Worm (Caenorhabditis elegans) whole organism, L1 larva: Measurements from ENCODE around the gene K01D12.8.

ENCODE experiments used
- ceh-63 ChIP-seq: fragments of 200-800 bp; sonication (Bioruptor generic); optimal IDR thresholded peaks from 2 replicates; lab custom pipeline; 2018; ENCODE audit warnings: mild to moderate bottlenecking, missing genetic modification characterization, missing compliant biosample characterization
- ceh-88 ChIP-seq: fragments of 200-800 bp; sonication (Bioruptor generic); IDR thresholded peaks from 2 replicates; pipeline ENCODE4 v1.3.6; 2022; ENCODE audit warnings: missing genetic modification characterization, missing compliant biosample characterization
- ceh-90 ChIP-seq: sonication (generic microtip); optimal IDR thresholded peaks from 2 replicates; lab custom pipeline; 2016; ENCODE audit warnings: missing genetic modification characterization, missing compliant biosample characterization
- dsc-1 ChIP-seq: sonication (generic microtip); optimal IDR thresholded peaks from 2 replicates; lab custom pipeline; 2016; ENCODE audit warnings: mild to moderate bottlenecking, missing genetic modification characterization, missing compliant biosample characterization
- efl-1 ChIP-seq, 4 experiments: fragments of 150-350 bp; optimal IDR thresholded peaks in 3 of 4; peaks in 1 of 4; 1 replicate in 1 of 4; 2 replicates in 3 of 4; lab custom pipeline; 2014; ENCODE audit warnings: missing biosample characterization in 2 of 4, missing genetic modification characterization in 2 of 4, missing genetic modification reagents in 2 of 4
- egl-27 ChIP-seq, 2 experiments: fragments of 150-350 bp in 1 of 2; sonication (generic microtip); optimal IDR thresholded peaks; 3 replicates each; lab custom pipeline; 2017 to 2018; ENCODE audit warnings: missing biosample characterization in 2 of 2, missing genetic modification characterization in 2 of 2, missing genetic modification reagents in 2 of 2
- fkh-10 ChIP-seq: sonication (generic microtip); optimal IDR thresholded peaks from 2 replicates; lab custom pipeline; 2017; ENCODE audit warnings: missing biosample characterization, missing genetic modification reagents, missing genetic modification characterization
- fkh-4 ChIP-seq: sonication (generic microtip); optimal IDR thresholded peaks from 2 replicates; lab custom pipeline; 2016; ENCODE audit warnings: missing compliant biosample characterization, missing genetic modification characterization, borderline replicate concordance
- fkh-8 ChIP-seq: sonication (generic microtip); optimal IDR thresholded peaks from 2 replicates; lab custom pipeline; 2016; ENCODE audit warnings: mild to moderate bottlenecking, missing genetic modification characterization, missing compliant biosample characterization
- fos-1 ChIP-seq: fragments of 150-350 bp; optimal IDR thresholded peaks from 2 replicates; lab custom pipeline; 2014; ENCODE audit warnings: missing biosample characterization, missing genetic modification characterization
- grh-1 ChIP-seq: fragments of 200-800 bp; sonication (Bioruptor generic); IDR thresholded peaks from 2 replicates; pipeline ENCODE4 v1.3.6; 2022; ENCODE audit warnings: missing genetic modification reagents, missing genetic modification characterization, missing compliant biosample characterization
- hpl-2 ChIP-seq: fragments of 150-350 bp; optimal IDR thresholded peaks from 2 replicates; lab custom pipeline; 2014; ENCODE audit warnings: missing biosample characterization, missing genetic modification reagents, missing genetic modification characterization
- lin-14 ChIP-seq: fragments of 200-800 bp; sonication (Bioruptor generic); optimal IDR thresholded peaks from 2 replicates; lab custom pipeline; 2018; ENCODE audit warnings: mild to moderate bottlenecking, missing genetic modification characterization, moderate library complexity, missing compliant biosample characterization
- lin-35 ChIP-seq, 2 experiments: fragments of 150-350 bp; optimal IDR thresholded peaks; 2 replicates each; lab custom pipeline; 2014; ENCODE audit warnings: missing biosample characterization in 2 of 2, missing genetic modification characterization in 2 of 2, missing genetic modification reagents in 2 of 2
- lin-39 ChIP-seq: fragments of 150-350 bp; optimal IDR thresholded peaks from 2 replicates; lab custom pipeline; 2014; ENCODE audit warnings: missing biosample characterization, missing genetic modification reagents, missing genetic modification characterization
- mdl-1 ChIP-seq, 2 experiments: fragments of 150-350 bp; optimal IDR thresholded peaks; 2 replicates each; lab custom pipeline; 2014 to 2017; ENCODE audit warnings: missing biosample characterization in 2 of 2, missing genetic modification characterization in 2 of 2, inconsistent platforms in 1 of 2
- mef-2 ChIP-seq: fragments of 150-350 bp; optimal IDR thresholded peaks from 2 replicates; lab custom pipeline; 2014; ENCODE audit warnings: missing biosample characterization, missing genetic modification characterization
- nhr-11 ChIP-seq: fragments of 150-350 bp; optimal IDR thresholded peaks from 2 replicates; lab custom pipeline; 2014; ENCODE audit warnings: missing biosample characterization, missing genetic modification characterization
- nhr-28 ChIP-seq: fragments of 150-350 bp; optimal IDR thresholded peaks from 2 replicates; lab custom pipeline; 2014; ENCODE audit warnings: missing biosample characterization, missing genetic modification characterization
- nhr-71 ChIP-seq: sonication (generic microtip); optimal IDR thresholded peaks from 2 replicates; lab custom pipeline; 2016; ENCODE audit warnings: mild to moderate bottlenecking, missing genetic modification characterization, moderate library complexity, missing compliant biosample characterization
- nhr-77 ChIP-seq: fragments of 150-350 bp; optimal IDR thresholded peaks from 2 replicates; lab custom pipeline; 2014; ENCODE audit warnings: missing biosample characterization, missing genetic modification characterization
- nhr-84 ChIP-seq: sonication (generic microtip); optimal IDR thresholded peaks from 2 replicates; lab custom pipeline; 2017; ENCODE audit warnings: missing biosample characterization, missing genetic modification characterization
- nhr-85 ChIP-seq: sonication (generic microtip); peaks from one replicate; lab custom pipeline; 2016; ENCODE audit warnings: missing genetic modification characterization, inconsistent platforms, missing compliant biosample characterization
- nhr-90 ChIP-seq: sonication (generic microtip); optimal IDR thresholded peaks from 2 replicates; lab custom pipeline; 2016; ENCODE audit warnings: mild to moderate bottlenecking, missing genetic modification characterization, missing compliant biosample characterization; ENCODE audit not compliant: poor library complexity
- pag-3 ChIP-seq: sonication (generic microtip); optimal IDR thresholded peaks from 2 replicates; lab custom pipeline; 2017; ENCODE audit warnings: missing genetic modification characterization, mild to moderate bottlenecking, missing compliant biosample characterization, antibody characterized with exemption, borderline replicate concordance; ENCODE audit not compliant: insufficient read depth
- pax-3 ChIP-seq: fragments of 200-800 bp; sonication (Bioruptor generic); optimal IDR thresholded peaks from 2 replicates; lab custom pipeline; 2018; ENCODE audit warnings: mild to moderate bottlenecking, missing genetic modification characterization, moderate library complexity, missing compliant biosample characterization
- snpc-4 ChIP-seq: fragments of 150-350 bp; optimal IDR thresholded peaks from 2 replicates; lab custom pipeline; 2014; ENCODE audit warnings: missing biosample characterization, missing genetic modification characterization
- sox-4 ChIP-seq: sonication (generic microtip); optimal IDR thresholded peaks from 2 replicates; lab custom pipeline; 2016; ENCODE audit warnings: missing genetic modification characterization, missing compliant biosample characterization
- sup-37 ChIP-seq: fragments of 200-800 bp; sonication (Bioruptor generic); optimal IDR thresholded peaks from 2 replicates; lab custom pipeline; 2018; ENCODE audit warnings: mild to moderate bottlenecking, missing genetic modification characterization, missing compliant biosample characterization
- swsn-7 ChIP-seq: sonication (generic microtip); optimal IDR thresholded peaks from 2 replicates; lab custom pipeline; 2016; ENCODE audit warnings: missing genetic modification characterization, missing compliant biosample characterization
- unc-62 ChIP-seq: fragments of 150-350 bp; optimal IDR thresholded peaks from 2 replicates; lab custom pipeline; 2014; ENCODE audit warnings: missing biosample characterization, missing genetic modification reagents, missing genetic modification characterization
- zip-4 ChIP-seq: fragments of 200-800 bp; sonication (Bioruptor generic); optimal IDR thresholded peaks from 2 replicates; lab custom pipeline; 2018; ENCODE audit warnings: mild to moderate bottlenecking, missing genetic modification characterization, moderate library complexity, missing compliant biosample characterization
- ztf-4 ChIP-seq: fragments of 150-350 bp; optimal IDR thresholded peaks from 2 replicates; lab custom pipeline; 2014; ENCODE audit warnings: missing biosample characterization, missing genetic modification characterization

K01D12.8 gene

DNA sequence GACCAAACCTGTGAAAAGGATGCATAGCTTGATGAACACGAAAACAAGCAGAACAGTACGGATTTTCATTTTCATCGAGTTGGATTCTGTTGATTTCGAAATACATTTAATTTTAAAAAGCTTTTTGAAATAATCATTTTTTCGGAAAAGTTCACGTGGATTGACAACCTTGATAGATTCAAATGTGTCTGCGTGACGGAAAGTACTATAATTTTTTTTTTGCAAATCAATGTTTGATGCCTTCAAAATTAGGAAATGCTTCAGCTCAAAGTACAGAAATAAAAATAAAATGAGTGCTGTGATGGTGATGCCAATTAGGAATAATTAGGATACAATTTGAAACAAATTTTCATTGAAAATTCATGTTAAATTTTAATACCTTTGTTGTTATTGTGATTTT is 18.4 kb downstream of the K01D12.8 start, which contains the start of gene C54D10.4:
Gene C54D10.4, minus strand, starts transcription at position 101 of the 400 bp plus-strand sequence.
- no peak for TF ChIP-seq nhr-85 (tag; lab: Kevin White, UChicago)
- TF ChIP-seq unc-62 (GFP tag; lab: Kevin White, UChicago): no peak
- no peak for TF ChIP-seq fos-1
- TF ChIP-seq grh-1: no peak
- TF ChIP-seq mdl-1 (tag; optimal IDR thresholded peaks at IDR 0.05; lab: Kevin White, UChicago): no peak
- no peak for TF ChIP-seq fkh-10 (GFP tag; lab: Kevin White, UChicago)
- no peak for TF ChIP-seq zip-4

DNA sequence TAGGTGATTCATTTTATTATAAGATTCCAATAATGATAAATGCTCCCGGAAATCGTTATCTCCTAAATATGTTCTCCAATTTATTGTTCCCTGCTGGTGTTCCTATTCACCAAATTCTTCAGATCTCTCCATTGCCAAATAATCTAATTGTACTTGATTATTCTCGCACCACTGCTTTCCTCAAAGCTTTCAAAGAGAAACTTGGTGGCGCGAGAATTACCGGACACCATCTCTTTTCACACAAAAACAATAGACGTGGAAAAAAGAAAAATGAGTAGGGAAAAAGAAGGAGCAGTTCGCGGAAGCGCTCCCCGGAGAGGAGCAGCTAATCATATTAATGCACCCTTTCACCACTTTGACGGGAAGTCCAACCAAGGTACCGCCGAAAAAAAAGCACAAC is 18.9 kb downstream of the K01D12.8 start:
- no peak for TF ChIP-seq nhr-77 (tag; lab: Kevin White, UChicago)
- no peak for TF ChIP-seq swsn-7 (tag; lab: Kevin White, UChicago)
- TF ChIP-seq nhr-28 (tag; lab: Kevin White, UChicago): no peak
- no peak for TF ChIP-seq egl-27 (tag; optimal IDR thresholded peaks at IDR 0.05; lab: Kevin White, UChicago)
- TF ChIP-seq snpc-4: no peak
- peak; percentile 48 for TF ChIP-seq lin-14 (GFP tag; lab: Kevin White, UChicago)
- no peak for TF ChIP-seq ztf-4 (tag; lab: Kevin White, UChicago)
- TF ChIP-seq, all 84 proteins: peak for 1

DNA sequence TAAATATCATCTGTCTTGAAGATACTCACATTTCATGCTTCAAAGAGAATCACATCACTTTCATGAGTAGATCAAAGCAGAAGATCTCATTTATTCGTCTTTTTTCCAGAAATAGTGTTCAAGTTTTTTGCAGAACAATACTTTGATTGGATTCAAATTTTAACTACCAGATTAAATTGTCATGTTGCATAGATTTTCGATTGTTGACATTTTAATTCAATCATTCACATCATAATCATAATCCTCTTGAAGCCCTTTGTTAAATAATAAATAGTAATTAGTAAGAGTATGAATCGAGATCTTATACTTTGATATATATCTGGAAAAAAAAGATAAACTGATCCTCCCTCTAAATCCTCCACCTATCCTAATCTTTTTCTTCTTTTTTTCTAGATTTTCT is 25.4 kb downstream of the K01D12.8 start:
- TF ChIP-seq pax-3 (tag; lab: Kevin White, UChicago) (peak; percentile 70), lin-14 (GFP tag; lab: Kevin White, UChicago) (no peak), dsc-1 (tag; lab: Kevin White, UChicago) (peak; percentile 51)

DNA sequence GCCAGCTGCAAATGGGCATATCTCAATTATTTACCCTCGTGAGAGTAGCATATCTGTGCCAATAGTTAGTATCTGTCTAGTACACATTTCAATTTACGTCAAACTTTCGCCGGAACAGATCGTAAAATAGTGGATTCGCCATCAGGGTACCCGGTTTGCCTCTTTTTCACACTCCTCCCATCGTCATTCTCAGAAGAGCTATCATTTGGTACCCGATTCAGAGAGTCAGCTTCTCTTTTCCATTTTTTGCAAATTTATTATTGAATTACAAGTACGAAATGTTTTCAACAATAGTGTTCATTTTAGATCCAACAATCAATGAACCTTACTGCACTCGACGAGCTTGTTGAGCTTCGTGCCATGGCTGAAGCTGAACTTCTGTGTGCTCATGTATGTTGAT is 26.6 kb downstream of the K01D12.8 start, which contains the start of gene C54D10.5:
Gene C54D10.5, plus strand, starts transcription at position 301 of the 400 bp plus-strand sequence.
- TF ChIP-seq efl-1 (optimal IDR thresholded peaks at IDR 0.05; lab: Kevin White, UChicago) (no peak), efl-1 (GFP tag; optimal IDR thresholded peaks at IDR 0.05 in 1 of 2; lab: Kevin White, UChicago) (no peak), unc-62 (GFP tag; lab: Kevin White, UChicago) (no peak), lin-39 (tag; lab: Kevin White, UChicago) (no peak), pag-3 (no peak), ceh-63 (GFP tag; lab: Kevin White, UChicago) (no peak), sox-4 (tag; lab: Kevin White, UChicago) (no peak), ceh-90 (tag; lab: Kevin White, UChicago) (no peak), fkh-10 (GFP tag; lab: Kevin White, UChicago) (no peak), sup-37 (no peak), hpl-2 (GFP tag; lab: Kevin White, UChicago) (no peak), nhr-11 (tag; lab: Kevin White, UChicago) (no peak), ceh-88 (GFP tag; lab: Robert Waterston, UW) (no peak), fkh-8 (tag; lab: Kevin White, UChicago) (no peak), nhr-90 (tag; lab: Kevin White, UChicago) (no peak), ztf-4 (tag; lab: Kevin White, UChicago) (no peak), nhr-71 (tag; lab: Kevin White, UChicago) (no peak), lin-35 (GFP tag; optimal IDR thresholded peaks at IDR 0.05; lab: Kevin White, UChicago) (no peak)

DNA sequence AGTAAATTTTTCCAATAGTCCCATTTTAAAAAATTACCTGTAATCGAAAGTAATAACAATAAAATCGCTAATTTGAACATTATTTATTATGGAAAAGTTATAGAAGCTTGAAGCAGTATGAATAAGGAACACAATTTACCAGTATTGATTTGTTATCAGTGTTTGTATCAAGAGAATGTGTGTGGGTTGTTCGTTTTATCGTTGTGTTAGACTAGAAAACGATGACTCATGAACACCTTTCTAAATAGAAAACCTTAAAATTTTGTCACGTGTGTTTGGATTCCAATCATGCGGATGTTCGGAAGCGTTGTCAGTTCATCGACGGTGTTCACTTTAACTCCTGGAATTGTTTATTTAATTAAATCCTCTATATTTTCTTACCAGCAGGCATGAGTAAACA is 29.7 kb downstream of the K01D12.8 start, which contains the start of gene C54D10.13:
Gene C54D10.13, minus strand, starts transcription at position 179 of the 400 bp plus-strand sequence.
- no peak for TF ChIP-seq nhr-84 (tag; lab: Kevin White, UChicago)
- no peak for TF ChIP-seq hpl-2 (GFP tag; lab: Kevin White, UChicago)
- no peak for TF ChIP-seq grh-1
- no peak for TF ChIP-seq mef-2 (tag; lab: Kevin White, UChicago)
- no peak for TF ChIP-seq fkh-4 (tag; lab: Kevin White, UChicago)
